Fruit fly (Drosophila melanogaster) whole organism, adult: ENCODE measurements around the gene fry.

Experiments
- CG33017 ChIP-seq: fragments of 200-800 bp; sonication (Bioruptor generic); optimal IDR thresholded peaks from 2 replicates; lab custom pipeline; 2018; ENCODE audit warnings: missing biosample characterization, mild to moderate bottlenecking, missing genetic modification characterization, moderate library complexity
- CG5204 ChIP-seq: fragments of 200-800 bp; sonication (Bioruptor generic); optimal IDR thresholded peaks from 2 replicates; lab custom pipeline; 2016; ENCODE audit warnings: missing biosample characterization, missing genetic modification characterization
- CG7045 ChIP-seq: fragments of 200-800 bp; sonication (Bioruptor generic); optimal IDR thresholded peaks from 2 replicates; lab custom pipeline; 2017; ENCODE audit warnings: missing biosample characterization, mild to moderate bottlenecking, missing genetic modification characterization
- Clk ChIP-seq: fragments of 200-800 bp; sonication (Bioruptor generic); optimal IDR thresholded peaks from 2 replicates; lab custom pipeline; 2017; ENCODE audit warnings: missing biosample characterization, missing genetic modification characterization
- Crg-1 ChIP-seq: fragments of 200-800 bp; sonication (Bioruptor generic); optimal IDR thresholded peaks from 2 replicates; lab custom pipeline; 2016; ENCODE audit warnings: missing biosample characterization, missing genetic modification characterization
- Hr96 ChIP-seq: fragments of 200-800 bp; sonication (Bioruptor generic); optimal IDR thresholded peaks from 2 replicates; lab custom pipeline; 2016; ENCODE audit warnings: missing biosample characterization, missing genetic modification characterization
- bab1 ChIP-seq: fragments of 200-800 bp; sonication (Bioruptor generic); optimal IDR thresholded peaks from 3 replicates; lab custom pipeline; 2019; ENCODE audit warnings: missing biosample characterization, mild to moderate bottlenecking, missing genetic modification characterization, moderate library complexity
- cnc ChIP-seq, 2 experiments: fragments of >200 bp; optimal IDR thresholded peaks; 2 replicates each; lab custom pipeline; 2017
- pad ChIP-seq: fragments of 200-800 bp; sonication (Bioruptor generic); optimal IDR thresholded peaks from 3 replicates; lab custom pipeline; 2017; ENCODE audit warnings: missing biosample characterization, missing genetic modification characterization, mild to moderate bottlenecking, moderate library complexity, missing genetic modification reagents
- tj ChIP-seq: fragments of 200-800 bp; sonication (Bioruptor generic); optimal IDR thresholded peaks from 3 replicates; lab custom pipeline; 2017; ENCODE audit warnings: missing biosample characterization, mild to moderate bottlenecking, missing genetic modification characterization, moderate library complexity
- toe ChIP-seq: fragments of 200-800 bp; sonication (Bioruptor generic); optimal IDR thresholded peaks from 2 replicates; lab custom pipeline; 2016; ENCODE audit warnings: missing biosample characterization, missing genetic modification characterization

DNA sequence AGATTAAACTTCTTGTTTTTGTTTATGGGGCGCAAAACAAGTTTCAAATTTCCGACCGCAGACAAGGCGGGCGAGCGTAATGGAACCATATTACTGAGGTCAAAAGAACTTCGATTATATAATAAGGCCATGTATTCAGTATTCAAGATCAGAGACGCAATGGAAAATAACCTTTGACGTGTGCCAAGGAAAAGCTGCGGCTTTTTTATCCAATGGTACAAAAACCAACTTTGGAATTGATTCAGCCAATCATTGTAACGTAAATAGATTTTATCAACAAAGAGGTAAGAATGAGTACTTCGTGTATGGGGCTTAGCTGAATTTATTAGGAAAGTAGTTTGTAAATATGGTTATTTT is 18.6 kb upstream of the fry start:
- TF ChIP-seq Crg-1 (GFP tag; lab: Kevin White, UChicago), result no peak
- no peak for TF ChIP-seq toe (GFP tag; lab: Kevin White, UChicago)
- no peak for TF ChIP-seq Clk (GFP tag; lab: Kevin White, UChicago)
- no peak for TF ChIP-seq CG7045
- TF ChIP-seq tj (GFP tag; lab: Kevin White, UChicago), result no peak
- no peak for TF ChIP-seq cnc (optimal IDR thresholded peaks at IDR 0.05; lab: Kevin White, UChicago)
- TF ChIP-seq bab1, result no peak
- no peak for TF ChIP-seq Hr96 (GFP tag; lab: Kevin White, UChicago)
- TF ChIP-seq CG33017 (tag; lab: Kevin White, UChicago), result no peak
- TF ChIP-seq pad, result no peak
- TF ChIP-seq CG5204 (GFP tag; lab: Kevin White, UChicago), result no peak
